Worm (Caenorhabditis elegans) whole organism, midembryonic: ENCODE measurements around the gene C43F9.5.
A peak's percentile ranks its signal among the peaks of the same experiment; 100 is the strongest.

Experiments used
- T22C8.4 ChIP-seq: fragments of 200-800 bp; sonication (Bioruptor generic); IDR thresholded peaks from 2 replicates; pipeline ENCODE4 v1.3.6; 2022; ENCODE audit warnings: missing genetic modification characterization, missing compliant biosample characterization
- cog-1 ChIP-seq: sonication (generic microtip); optimal IDR thresholded peaks from 2 replicates; lab custom pipeline; 2016; ENCODE audit warnings: missing genetic modification characterization, missing compliant biosample characterization
- flt-1 ChIP-seq: fragments of 200-800 bp; sonication (Bioruptor generic); IDR thresholded peaks from 2 replicates; pipeline ENCODE4 v1.3.6; 2022; ENCODE audit warnings: missing genetic modification characterization, missing compliant biosample characterization
- klf-2 ChIP-seq: fragments of 200-800 bp; sonication (Bioruptor generic); conservative IDR thresholded peaks from 2 replicates; pipeline ENCODE4 v1.3.6; 2022; ENCODE audit warnings: missing genetic modification reagents, missing genetic modification characterization, missing compliant biosample characterization
- med-1 ChIP-seq: sonication (generic microtip); optimal IDR thresholded peaks from 2 replicates; lab custom pipeline; 2017; ENCODE audit warnings: missing genetic modification characterization, mild to moderate bottlenecking, missing compliant biosample characterization, antibody characterized with exemption, missing genetic modification reagents; ENCODE audit not compliant: insufficient read depth
- ref-1 ChIP-seq: fragments of 200-800 bp; sonication (Bioruptor generic); conservative IDR thresholded peaks from 2 replicates; pipeline ENCODE4 v1.3.6; 2022; ENCODE audit warnings: missing genetic modification reagents, missing genetic modification characterization, missing compliant biosample characterization
- tab-1 ChIP-seq: fragments of 200-800 bp; sonication (Bioruptor generic); IDR thresholded peaks from 2 replicates; pipeline ENCODE4 v1.3.6; 2022; ENCODE audit warnings: missing genetic modification characterization, missing compliant biosample characterization
- ztf-23 ChIP-seq: fragments of 200-800 bp; sonication (Bioruptor generic); IDR thresholded peaks from 2 replicates; pipeline ENCODE4 v1.3.6; 2022; ENCODE audit warnings: missing genetic modification reagents, missing genetic modification characterization, missing compliant biosample characterization
- ztf-29 ChIP-seq: fragments of 200-800 bp; sonication (Bioruptor generic); IDR thresholded peaks from 2 replicates; pipeline ENCODE4 v1.3.6; 2022; ENCODE audit warnings: missing genetic modification reagents, missing genetic modification characterization, missing compliant biosample characterization

C43F9.5 gene

ce11 chrIV:10584237-10584636 is 6.3 kb downstream of the C43F9.5 start, which contains the start of gene oac-8:
TSS of gene oac-8 (plus strand) at chrIV:10584537.
- TF ChIP-seq T22C8.4 (GFP tag; lab: Robert Waterston, UW) (no peak), klf-2 (no peak), tab-1 (no peak), ref-1 (GFP tag; lab: Robert Waterston, UW) (no peak), flt-1 (GFP tag; lab: Robert Waterston, UW) (no peak), ztf-23 (GFP tag; lab: Robert Waterston, UW) (no peak), cog-1 (tag; lab: Kevin White, UChicago) (no peak), ztf-29 (GFP tag; lab: Robert Waterston, UW) (no peak), med-1 (GFP tag; lab: Kevin White, UChicago) (no peak)

ce11 chrIV:10578367-10578766 is 12.2 kb downstream of the C43F9.5 start, which contains the start of gene lgc-43:
TSS of gene lgc-43 (plus strand) at chrIV:10578667.
- TF ChIP-seq ztf-29 (GFP tag; lab: Robert Waterston, UW) (no peak), ztf-23 (GFP tag; lab: Robert Waterston, UW) (no peak), tab-1 (no peak), ref-1 (GFP tag; lab: Robert Waterston, UW) (no peak), med-1 (GFP tag; lab: Kevin White, UChicago) (no peak), flt-1 (GFP tag; lab: Robert Waterston, UW) (no peak), klf-2 (no peak), T22C8.4 (GFP tag; lab: Robert Waterston, UW) (no peak), cog-1 (tag; lab: Kevin White, UChicago) (no peak)

ce11 chrIV:10577600-10577999 is 12.9 kb downstream of the C43F9.5 start:
- TF ChIP-seq klf-2 (no peak), ztf-23 (GFP tag; lab: Robert Waterston, UW) (no peak), ref-1 (GFP tag; lab: Robert Waterston, UW) (no peak), cog-1 (tag; lab: Kevin White, UChicago) (no peak), med-1 (GFP tag; lab: Kevin White, UChicago) (no peak), flt-1 (GFP tag; lab: Robert Waterston, UW) (no peak), ztf-29 (GFP tag; lab: Robert Waterston, UW) (no peak), tab-1 (no peak), T22C8.4 (GFP tag; lab: Robert Waterston, UW) (no peak)

ce11 chrIV:10576624-10577023 is 13.9 kb downstream of the C43F9.5 start:
- TF ChIP-seq ztf-23 (GFP tag; lab: Robert Waterston, UW), result no peak
- no peak for TF ChIP-seq cog-1 (tag; lab: Kevin White, UChicago)
- TF ChIP-seq ztf-29 (GFP tag; lab: Robert Waterston, UW), result no peak
- TF ChIP-seq med-1 (GFP tag; lab: Kevin White, UChicago), result no peak
- TF ChIP-seq klf-2, result no peak
- TF ChIP-seq ref-1 (GFP tag; lab: Robert Waterston, UW), result no peak
- TF ChIP-seq flt-1 (GFP tag; lab: Robert Waterston, UW), result no peak
- no peak for TF ChIP-seq tab-1
- no peak for TF ChIP-seq T22C8.4 (GFP tag; lab: Robert Waterston, UW)

- TF ChIP-seq ztf-29 (GFP tag; lab: Robert Waterston, UW) (no peak), klf-2 (no peak), flt-1 (GFP tag; lab: Robert Waterston, UW) (no peak), ztf-23 (GFP tag; lab: Robert Waterston, UW) (no peak), med-1 (GFP tag; lab: Kevin White, UChicago) (no peak), T22C8.4 (GFP tag; lab: Robert Waterston, UW) (no peak), cog-1 (tag; lab: Kevin White, UChicago) (no peak), tab-1 (no peak), ref-1 (GFP tag; lab: Robert Waterston, UW) (no peak)
Measured at ce11 chrIV:10576050-10576449, 14.5 kb downstream of the C43F9.5 start, which contains the start of gene efn-2. TSS of gene efn-2 (plus strand) at chrIV:10576350.

- no peak for TF ChIP-seq ztf-29 (GFP tag; lab: Robert Waterston, UW)
- no peak for TF ChIP-seq T22C8.4 (GFP tag; lab: Robert Waterston, UW)
- no peak for TF ChIP-seq ref-1 (GFP tag; lab: Robert Waterston, UW)
- no peak for TF ChIP-seq med-1 (GFP tag; lab: Kevin White, UChicago)
- 0 out of 2 replicates have a peak, but pooled peaks have one; percentile 53 for TF ChIP-seq ztf-23 (GFP tag; lab: Robert Waterston, UW)
Measured at ce11 chrIV:10574471-10574870, 16.1 kb downstream of the C43F9.5 start.

- TF ChIP-seq ref-1 (GFP tag; lab: Robert Waterston, UW) (no peak), cog-1 (tag; lab: Kevin White, UChicago) (no peak), med-1 (GFP tag; lab: Kevin White, UChicago) (no peak)
Measured at ce11 chrIV:10573471-10573870, 17.1 kb downstream of the C43F9.5 start.

- no peak for TF ChIP-seq flt-1 (GFP tag; lab: Robert Waterston, UW)
- TF ChIP-seq ztf-23 (GFP tag; lab: Robert Waterston, UW), result no peak
- no peak for TF ChIP-seq ref-1 (GFP tag; lab: Robert Waterston, UW)
- no peak for TF ChIP-seq T22C8.4 (GFP tag; lab: Robert Waterston, UW)
- TF ChIP-seq med-1 (GFP tag; lab: Kevin White, UChicago), result no peak
- TF ChIP-seq ztf-29 (GFP tag; lab: Robert Waterston, UW), result no peak
- TF ChIP-seq tab-1, result no peak
- TF ChIP-seq klf-2, result no peak
- no peak for TF ChIP-seq cog-1 (tag; lab: Kevin White, UChicago)
Measured at ce11 chrIV:10571020-10571419, 19.5 kb downstream of the C43F9.5 start.

- TF ChIP-seq ztf-23 (GFP tag; lab: Robert Waterston, UW), result no peak
- no peak for TF ChIP-seq cog-1 (tag; lab: Kevin White, UChicago)
- TF ChIP-seq ref-1 (GFP tag; lab: Robert Waterston, UW), result no peak
- no peak for TF ChIP-seq tab-1
- no peak for TF ChIP-seq flt-1 (GFP tag; lab: Robert Waterston, UW)
- no peak for TF ChIP-seq med-1 (GFP tag; lab: Kevin White, UChicago)
- no peak for TF ChIP-seq ztf-29 (GFP tag; lab: Robert Waterston, UW)
- no peak for TF ChIP-seq T22C8.4 (GFP tag; lab: Robert Waterston, UW)
Measured at ce11 chrIV:10570065-10570464, 20.5 kb downstream of the C43F9.5 start.
